Worm (Caenorhabditis elegans) whole organism, L3 larva: ENCODE measurements around the gene F02C12.3.
A peak's percentile ranks its signal among the peaks of the same experiment; 100 is the strongest.

Source experiments
- pha-4 ChIP-seq: fragments of 150-350 bp; optimal IDR thresholded peaks from 2 replicates; lab custom pipeline; 2014; ENCODE audit warnings: missing biosample characterization, missing genetic modification reagents, missing genetic modification characterization
- ztf-11 ChIP-seq: fragments of 150-350 bp; optimal IDR thresholded peaks from 2 replicates; lab custom pipeline; 2014; ENCODE audit warnings: missing biosample characterization, missing genetic modification characterization

DNA sequence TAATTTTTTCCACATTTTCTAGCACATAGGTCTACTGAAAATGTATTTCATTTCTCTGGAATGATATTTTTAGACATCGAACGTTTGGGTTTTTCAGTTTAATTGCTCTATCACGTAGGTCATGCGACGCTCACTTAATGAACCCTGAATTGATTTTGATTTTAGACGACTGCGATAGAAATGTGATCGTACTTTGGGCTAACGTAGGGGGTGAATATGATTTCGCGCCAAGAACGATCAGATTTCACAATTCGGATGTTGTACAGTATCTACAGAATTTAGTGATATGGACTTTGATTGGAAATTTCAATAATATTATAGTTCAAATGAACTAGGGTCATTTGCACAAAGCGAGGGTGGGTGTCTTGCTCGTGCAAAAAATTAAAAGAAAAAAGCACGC is 44.6 kb upstream of the F02C12.3 start:
- peak; percentile 7 for TF ChIP-seq pha-4
- TF ChIP-seq ztf-11 (tag; lab: Kevin White, UChicago) = no peak
